Fruit fly (Drosophila melanogaster): ENCODE measurements around the gene retinin.

- TF ChIP-seq CG8478 (optimal IDR thresholded peaks at IDR 0.05) (no peak), CTCF (optimal IDR thresholded peaks at IDR 0.05) (no peak)
Measured at dm6 chr3L:16326657-16327056, 5.1 kb upstream of the retinin start, which contains the start of the genes CG13040 and CG13039.
